Fruit fly (Drosophila melanogaster) whole organism, embryonic: ENCODE measurements around the gene Gr64b.

Experiments
- Bgb ChIP-seq: fragments of 200-800 bp; sonication (Bioruptor generic); IDR thresholded peaks from 2 replicates; pipeline ENCODE4 v1.3.6; 2022; ENCODE audit warnings: missing biosample characterization, missing genetic modification characterization; ENCODE audit not compliant: partially characterized antibody
- BtbVII ChIP-seq: fragments of 200-800 bp; sonication (Bioruptor generic); optimal IDR thresholded peaks from 3 replicates; lab custom pipeline; 2017; ENCODE audit warnings: missing biosample characterization, mild to moderate bottlenecking, missing genetic modification characterization
- CG11456 ChIP-seq: fragments of 200-800 bp; sonication (Bioruptor generic); IDR thresholded peaks from 3 replicates; pipeline ENCODE4 v1.3.6; 2022; ENCODE audit warnings: missing biosample characterization, missing genetic modification characterization
- CG11504 ChIP-seq: fragments of 200-800 bp; sonication (Bioruptor generic); optimal IDR thresholded peaks from 3 replicates; lab custom pipeline; 2019; ENCODE audit warnings: missing biosample characterization, mild to moderate bottlenecking, missing genetic modification characterization, moderate library complexity
- CG1233 ChIP-seq: fragments of 200-800 bp; sonication (Bioruptor generic); optimal IDR thresholded peaks from 4 replicates; lab custom pipeline; 2018; ENCODE audit warnings: missing biosample characterization, mild to moderate bottlenecking, missing genetic modification characterization
- CG16815 ChIP-seq: fragments of 200-800 bp; sonication (Bioruptor generic); optimal IDR thresholded peaks from 3 replicates; lab custom pipeline; 2017; ENCODE audit warnings: missing biosample characterization, mild to moderate bottlenecking, missing genetic modification characterization
- CG1792 ChIP-seq: fragments of 200-800 bp; sonication (Bioruptor generic); optimal IDR thresholded peaks from 2 replicates; lab custom pipeline; 2016; ENCODE audit warnings: missing biosample characterization, missing genetic modification characterization
- CG3163 ChIP-seq: fragments of 200-800 bp; sonication (Bioruptor generic); optimal IDR thresholded peaks from 3 replicates; lab custom pipeline; 2016; ENCODE audit warnings: missing biosample characterization, missing genetic modification characterization
- CG32532 ChIP-seq: fragments of 200-800 bp; sonication (Bioruptor generic); IDR thresholded peaks from 2 replicates; pipeline ENCODE4 v1.3.6; 2022; ENCODE audit warnings: missing biosample characterization, missing genetic modification characterization
- CG43689 ChIP-seq: fragments of 200-800 bp; sonication (Bioruptor generic); IDR thresholded peaks from 2 replicates; pipeline ENCODE4 v1.3.6; 2022; ENCODE audit warnings: missing biosample characterization, missing genetic modification characterization
- CG7963 ChIP-seq: fragments of 200-800 bp; sonication (Bioruptor generic); IDR thresholded peaks from 3 replicates; pipeline ENCODE4 v1.3.6; 2022; ENCODE audit warnings: missing biosample characterization, missing genetic modification characterization; ENCODE audit not compliant: partially characterized antibody
- CG9609 ChIP-seq: fragments of 200-800 bp; sonication (Bioruptor generic); optimal IDR thresholded peaks from 3 replicates; lab custom pipeline; 2016; ENCODE audit warnings: missing biosample characterization, missing genetic modification characterization
- Dip2 ChIP-seq: fragments of 200-800 bp; sonication (Bioruptor generic); IDR thresholded peaks from 2 replicates; pipeline ENCODE4 v1.3.6; 2022; ENCODE audit warnings: missing biosample characterization, missing genetic modification characterization
- Dll ChIP-seq: fragments of 200-800 bp; sonication (Bioruptor generic); IDR thresholded peaks from 4 replicates; pipeline ENCODE4 v1.3.6; 2022; ENCODE audit warnings: missing biosample characterization, missing genetic modification characterization; ENCODE audit not compliant: partially characterized antibody
- E2f2 ChIP-seq: fragments of 200-800 bp; sonication (Bioruptor generic); IDR thresholded peaks from 2 replicates; pipeline ENCODE4 v1.3.6; 2022; ENCODE audit warnings: missing biosample characterization, missing genetic modification characterization
- Gsc ChIP-seq: fragments of 200-800 bp; sonication (Bioruptor generic); IDR thresholded peaks from 2 replicates; pipeline ENCODE4 v1.3.6; 2022; ENCODE audit warnings: missing biosample characterization, missing genetic modification characterization
- Hey ChIP-seq: fragments of 200-800 bp; sonication (Bioruptor generic); optimal IDR thresholded peaks from 3 replicates; lab custom pipeline; 2018; ENCODE audit warnings: missing biosample characterization, mild to moderate bottlenecking, missing genetic modification characterization
- Hr3 ChIP-seq: fragments of 200-800 bp; sonication (Bioruptor generic); optimal IDR thresholded peaks from 3 replicates; lab custom pipeline; 2016; ENCODE audit warnings: missing biosample characterization, missing genetic modification characterization
- Jarid2 ChIP-seq: fragments of 200-800 bp; sonication (Bioruptor generic); optimal IDR thresholded peaks from 3 replicates; lab custom pipeline; 2017; ENCODE audit warnings: mild to moderate bottlenecking, missing biosample characterization, missing genetic modification reagents, missing genetic modification characterization
- Nf-YA ChIP-seq: fragments of 200-800 bp; sonication (Bioruptor generic); IDR thresholded peaks from 2 replicates; pipeline ENCODE4 v1.3.6; 2022; ENCODE audit warnings: missing biosample characterization, missing genetic modification characterization
- Oaz ChIP-seq: fragments of 200-800 bp; sonication (Bioruptor generic); IDR thresholded peaks from 2 replicates; pipeline ENCODE4 v1.3.6; 2022; ENCODE audit warnings: missing biosample characterization, missing genetic modification characterization
- Ptx1 ChIP-seq: fragments of 200-800 bp; sonication (Bioruptor generic); IDR thresholded peaks from 2 replicates; pipeline ENCODE4 v1.3.6; 2022; ENCODE audit warnings: missing biosample characterization, missing genetic modification characterization
- abd-A ChIP-seq: fragments of 200-800 bp; sonication (Bioruptor generic); optimal IDR thresholded peaks from 3 replicates; lab custom pipeline; 2019; ENCODE audit warnings: missing biosample characterization, mild to moderate bottlenecking, missing genetic modification characterization, moderate library complexity
- cas ChIP-seq: fragments of 200-800 bp; sonication (Bioruptor generic); IDR thresholded peaks from 2 replicates; pipeline ENCODE4 v1.3.6; 2022; ENCODE audit warnings: missing biosample characterization, missing genetic modification characterization
- cg ChIP-seq: fragments of 200-800 bp; sonication (Bioruptor generic); optimal IDR thresholded peaks from 3 replicates; lab custom pipeline; 2019; ENCODE audit warnings: missing biosample characterization, mild to moderate bottlenecking, missing genetic modification characterization, moderate library complexity
- crol ChIP-seq: fragments of 200-800 bp; sonication (Bioruptor generic); IDR thresholded peaks from 2 replicates; pipeline ENCODE4 v1.3.6; 2022; ENCODE audit warnings: missing biosample characterization, missing genetic modification characterization
- esg ChIP-seq: fragments of 200-800 bp; sonication (Bioruptor generic); conservative IDR thresholded peaks from 2 replicates; pipeline ENCODE4 v1.3.6; 2022; ENCODE audit warnings: missing biosample characterization, missing genetic modification characterization
- ewg ChIP-seq: fragments of 200-800 bp; sonication (Bioruptor generic); optimal IDR thresholded peaks from 3 replicates; lab custom pipeline; 2017; ENCODE audit warnings: mild to moderate bottlenecking, missing biosample characterization, missing genetic modification reagents, missing genetic modification characterization
- inv ChIP-seq: fragments of 200-800 bp; sonication (Bioruptor generic); IDR thresholded peaks from 2 replicates; pipeline ENCODE4 v1.3.6; 2022; ENCODE audit warnings: missing biosample characterization, missing genetic modification characterization; ENCODE audit not compliant: partially characterized antibody
- kni ChIP-seq: fragments of 200-800 bp; sonication (Bioruptor generic); optimal IDR thresholded peaks from 3 replicates; lab custom pipeline; 2017; ENCODE audit warnings: mild to moderate bottlenecking, missing biosample characterization, missing genetic modification reagents, missing genetic modification characterization
- lov ChIP-seq, 2 experiments: fragments of 200-800 bp in 1 of 2; fragments of >200 bp in 1 of 2; sonication (Bioruptor generic) in 1 of 2; IDR thresholded peaks in 1 of 2; optimal IDR thresholded peaks in 1 of 2; 2 replicates in 1 of 2; 3 replicates in 1 of 2; pipeline versions ENCODE4 v1.3.6 to Lab custom; 2017 to 2022; ENCODE audit warnings: missing biosample characterization in 1 of 2, missing genetic modification characterization in 1 of 2
- mirr ChIP-seq: fragments of 200-800 bp; sonication (Bioruptor generic); optimal IDR thresholded peaks from 3 replicates; lab custom pipeline; 2018; ENCODE audit warnings: missing biosample characterization, mild to moderate bottlenecking, missing genetic modification characterization
- nerfin-1 ChIP-seq: fragments of 200-800 bp; sonication (Bioruptor generic); optimal IDR thresholded peaks from 3 replicates; lab custom pipeline; 2019; ENCODE audit warnings: missing biosample characterization, mild to moderate bottlenecking, missing genetic modification characterization, moderate library complexity
- oc ChIP-seq: fragments of 200-800 bp; sonication (Bioruptor generic); optimal IDR thresholded peaks from 2 replicates; lab custom pipeline; 2018; ENCODE audit warnings: missing biosample characterization, mild to moderate bottlenecking, missing genetic modification characterization, moderate library complexity
- onecut ChIP-seq: fragments of 200-800 bp; sonication (Bioruptor generic); IDR thresholded peaks from 2 replicates; pipeline ENCODE4 v1.3.6; 2022; ENCODE audit warnings: missing biosample characterization, missing genetic modification characterization
- pros ChIP-seq: fragments of 200-800 bp; sonication (Bioruptor generic); optimal IDR thresholded peaks from 3 replicates; lab custom pipeline; 2019; ENCODE audit warnings: missing biosample characterization, mild to moderate bottlenecking, missing genetic modification characterization, moderate library complexity
- run ChIP-seq: fragments of 200-800 bp; sonication (Bioruptor generic); optimal IDR thresholded peaks from 3 replicates; lab custom pipeline; 2018; ENCODE audit warnings: missing biosample characterization, mild to moderate bottlenecking, missing genetic modification characterization
- sd ChIP-seq: fragments of 200-800 bp; sonication (Bioruptor generic); optimal IDR thresholded peaks from 3 replicates; lab custom pipeline; 2018; ENCODE audit warnings: missing biosample characterization, mild to moderate bottlenecking, missing genetic modification characterization, moderate library complexity
- seq ChIP-seq: fragments of 200-800 bp; sonication (Bioruptor generic); IDR thresholded peaks from 2 replicates; pipeline ENCODE4 v1.3.6; 2022; ENCODE audit warnings: missing biosample characterization, missing genetic modification characterization
- slp2 ChIP-seq: fragments of 200-800 bp; sonication (Bioruptor generic); optimal IDR thresholded peaks from 2 replicates; lab custom pipeline; 2016; ENCODE audit warnings: missing biosample characterization, missing genetic modification characterization
- sob ChIP-seq: fragments of 200-800 bp; sonication (Bioruptor generic); IDR thresholded peaks from 2 replicates; pipeline ENCODE4 v1.3.6; 2022; ENCODE audit warnings: missing biosample characterization, missing genetic modification characterization
- sqz ChIP-seq: fragments of 200-800 bp; sonication (Bioruptor generic); optimal IDR thresholded peaks from 3 replicates; lab custom pipeline; 2018; ENCODE audit warnings: missing biosample characterization, mild to moderate bottlenecking, missing genetic modification characterization
- sr ChIP-seq: fragments of 200-800 bp; sonication (Bioruptor generic); IDR thresholded peaks from 3 replicates; pipeline ENCODE4 v1.3.6; 2022; ENCODE audit warnings: missing biosample characterization, missing genetic modification characterization
- z ChIP-seq: fragments of 200-800 bp; sonication (Bioruptor generic); IDR thresholded peaks from 3 replicates; pipeline ENCODE4 v1.3.6; 2022; ENCODE audit warnings: missing biosample characterization, missing genetic modification characterization
- zen ChIP-seq: fragments of 200-800 bp; sonication (Bioruptor generic); optimal IDR thresholded peaks from 3 replicates; lab custom pipeline; 2018; ENCODE audit warnings: missing biosample characterization, mild to moderate bottlenecking, missing genetic modification characterization, moderate library complexity

Gr64b gene

dm6 chr3L:4073755-4074154 is 45.4 kb downstream of the Gr64b start, which contains the start of gene Faa (continued):
- TF ChIP-seq Gsc (GFP tag; lab: Robert Waterston, UW) (no peak), BtbVII (GFP tag; lab: Kevin White, UChicago) (no peak), Hr3 (GFP tag; lab: Kevin White, UChicago) (no peak), CG11504 (tag; lab: Kevin White, UChicago) (no peak), inv (GFP tag; lab: Robert Waterston, UW) (no peak), z (GFP tag; lab: Robert Waterston, UW) (peak; percentile 93), Jarid2 (peak; percentile 75), Bgb (0 out of 2 replicates have a peak, but pooled peaks have one; percentile 28), Dll (GFP tag; lab: Robert Waterston, UW) (0 out of 4 replicates have a peak, but pooled peaks have one; percentile 21), onecut (GFP tag; lab: Robert Waterston, UW) (peak; percentile 62), E2f2 (GFP tag; lab: Robert Waterston, UW) (no peak), CG7963 (no peak), CG1233 (GFP tag; lab: Kevin White, UChicago) (no peak), CG3163 (GFP tag; lab: Kevin White, UChicago) (peak; percentile 88)

- TF ChIP-seq Dip2 (GFP tag; lab: Robert Waterston, UW) (no peak), mirr (GFP tag; lab: Kevin White, UChicago) (peak; percentile 49), CG16815 (no peak), Oaz (GFP tag; lab: Robert Waterston, UW) (peak; percentile 30; the same call in 1 of the 2 replicates), sob (GFP tag; lab: Robert Waterston, UW) (no peak), slp2 (no peak), crol (GFP tag; lab: Robert Waterston, UW) (0 out of 2 replicates have a peak, but pooled peaks have one; percentile 25), sd (tag; lab: Kevin White, UChicago) (peak; percentile 2), kni (peak; percentile 11), CG32532 (no peak), CG43689 (GFP tag; lab: Robert Waterston, UW) (no peak), CG9609 (GFP tag; lab: Kevin White, UChicago) (no peak), nerfin-1 (tag; lab: Kevin White, UChicago) (peak; percentile 65), sr (GFP tag; lab: Robert Waterston, UW) (0 out of 3 replicates have a peak, but pooled peaks have one; percentile 25), oc (tag; lab: Kevin White, UChicago) (peak; percentile 40), pros (peak; percentile 83), sqz (GFP tag; lab: Kevin White, UChicago) (peak; percentile 85), esg (GFP tag; lab: Robert Waterston, UW) (no peak), cg (GFP tag; lab: Kevin White, UChicago) (peak; percentile 5), ewg (no peak), lov (optimal IDR thresholded peaks at IDR 0.05; lab: Kevin White, UChicago) (no peak), lov (GFP tag; IDR thresholded peaks at IDR 0.05; lab: Robert Waterston, UW) (0 out of 3 replicates have a peak, but pooled peaks have one; percentile 10), Nf-YA (GFP tag; lab: Robert Waterston, UW) (no peak), CG1792 (GFP tag; lab: Kevin White, UChicago) (no peak), Ptx1 (GFP tag; lab: Robert Waterston, UW) (no peak), seq (GFP tag; lab: Robert Waterston, UW) (peak; percentile 39; the same call in 1 of the 2 replicates), Hey (tag; lab: Kevin White, UChicago) (peak; percentile 88), zen (no peak), run (tag; lab: Kevin White, UChicago) (peak; percentile 77), z (GFP tag; lab: Robert Waterston, UW) (no peak), abd-A (tag; lab: Kevin White, UChicago) (peak; percentile 94), cas (GFP tag; lab: Robert Waterston, UW) (no peak), CG11456 (GFP tag; lab: Robert Waterston, UW) (0 out of 3 replicates have a peak, but pooled peaks have one; percentile 35)
- TF ChIP-seq, all 482 proteins: peak for 17
Observed at dm6 chr3L:4076907-4077306, 48.5 kb downstream of the Gr64b start.
